Fruit fly (Drosophila melanogaster): Measurements from ENCODE around the gene Nab2.

Gene Nab2

DNA sequence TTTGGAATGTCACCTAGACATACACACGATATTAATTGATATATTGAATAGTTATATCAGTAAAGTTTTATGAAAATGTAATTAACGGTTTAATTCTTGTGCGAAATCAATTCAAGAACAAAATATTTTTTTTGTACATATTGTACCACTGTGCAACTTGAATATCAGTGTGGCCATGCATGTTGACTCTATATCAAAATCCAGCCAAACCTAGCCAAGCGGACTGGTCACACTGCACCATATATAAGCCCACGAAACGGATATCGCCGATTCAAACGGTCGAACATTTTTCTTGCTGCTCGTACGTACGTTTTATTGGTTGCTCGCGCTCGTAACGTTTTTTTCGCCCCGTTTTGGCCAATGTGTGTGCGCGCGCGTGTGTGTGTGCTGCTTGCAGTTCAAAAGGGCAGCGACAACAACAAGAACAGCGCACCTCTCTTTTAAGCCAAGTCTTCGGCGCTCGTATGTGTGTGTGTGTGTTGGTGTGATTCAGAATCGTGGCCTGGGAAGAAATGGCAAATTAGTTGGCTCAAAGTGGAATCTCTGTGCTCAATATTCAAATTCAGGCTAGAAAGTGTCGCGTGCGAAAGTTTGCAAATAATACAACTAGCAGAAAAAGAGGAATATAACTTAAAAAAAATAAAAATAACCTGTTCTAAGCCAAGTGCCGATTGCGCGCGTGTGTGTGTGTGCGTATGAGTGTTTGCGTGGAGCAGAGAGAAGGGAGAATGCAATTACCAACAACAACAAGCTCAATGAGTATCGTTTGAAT, 23.2 kb downstream of the Nab2 start, which contains the start of gene crb:
crb (plus strand) TSS at position 295 of the 772 bp plus-strand sequence.
- TF ChIP-seq EcR (GFP tag; optimal IDR thresholded peaks at IDR 0.05) (no peak), pan (optimal IDR thresholded peaks at IDR 0.05) (no peak), psq (optimal IDR thresholded peaks at IDR 0.05) (no peak), usp (GFP tag; optimal IDR thresholded peaks at IDR 0.05) (no peak), Dll (optimal IDR thresholded peaks at IDR 0.05) (no peak), CG8478 (optimal IDR thresholded peaks at IDR 0.05) (no peak)

DNA sequence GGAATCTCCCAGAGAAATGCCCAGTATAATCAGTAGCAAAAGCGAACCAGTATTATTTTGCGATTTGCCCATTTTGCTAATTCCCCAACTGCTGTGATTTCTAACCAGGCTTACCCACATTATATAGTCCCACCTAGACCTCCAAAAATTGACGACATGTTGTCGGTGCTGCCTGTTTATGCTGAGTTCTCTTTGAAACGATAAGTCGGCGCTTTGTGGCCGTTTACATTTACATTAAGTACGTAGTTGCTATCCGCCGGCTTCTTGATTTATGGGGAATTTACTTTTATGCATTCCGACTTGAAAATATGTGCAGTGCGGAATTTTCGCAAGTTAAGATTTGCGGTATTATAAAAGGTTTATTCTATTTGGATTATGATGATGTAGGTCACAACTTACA, 23.9 kb downstream of the Nab2 start, which contains the start of gene CG5715:
CG5715 (minus strand) TSS at position 101 of the 400 bp plus-strand sequence.
- TF ChIP-seq Dll (optimal IDR thresholded peaks at IDR 0.05) (no peak), CG8478 (optimal IDR thresholded peaks at IDR 0.05) (no peak), psq (optimal IDR thresholded peaks at IDR 0.05) (no peak), usp (GFP tag; optimal IDR thresholded peaks at IDR 0.05) (no peak), EcR (GFP tag; optimal IDR thresholded peaks at IDR 0.05) (no peak), pan (optimal IDR thresholded peaks at IDR 0.05) (no peak)

dm6 chr3R:24293171-24293570, 25.0 kb downstream of the Nab2 start:
- TF ChIP-seq EcR (GFP tag; optimal IDR thresholded peaks at IDR 0.05) (no peak), CG8478 (optimal IDR thresholded peaks at IDR 0.05) (no peak), psq (optimal IDR thresholded peaks at IDR 0.05) (no peak), pan (optimal IDR thresholded peaks at IDR 0.05) (no peak), usp (GFP tag; optimal IDR thresholded peaks at IDR 0.05) (no peak), Dll (optimal IDR thresholded peaks at IDR 0.05) (no peak)

DNA sequence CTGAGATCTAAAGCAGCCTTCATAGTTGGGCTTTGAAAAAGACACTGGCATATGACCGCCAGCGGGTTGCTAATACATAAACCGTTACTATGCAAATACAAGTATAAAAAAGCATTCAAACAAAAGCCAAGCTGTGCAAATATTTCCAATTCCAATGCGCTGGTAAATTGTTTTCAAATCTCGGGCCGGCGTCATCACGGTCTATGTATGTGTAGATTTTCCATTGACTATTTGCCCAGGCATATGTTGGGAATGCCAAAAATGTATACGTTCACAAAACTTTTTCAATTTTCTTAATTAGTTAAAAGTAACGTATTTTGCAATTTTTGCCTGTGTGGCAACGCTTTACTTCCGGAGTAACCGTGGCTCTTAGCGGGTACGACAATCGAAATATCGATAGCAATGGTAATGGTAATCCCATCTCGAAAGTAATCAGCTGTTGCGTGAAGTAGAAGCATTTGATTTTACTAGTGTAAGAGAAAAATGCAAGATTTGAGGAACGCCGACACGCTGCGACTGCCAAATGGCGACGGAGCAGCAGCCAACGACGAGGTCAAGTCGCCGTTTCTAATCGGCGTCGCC, 28.4 kb downstream of the Nab2 start, which contains the start of the genes CG34290 and Uck:
CG34290 (minus strand) TSS at position 51 of the 582 bp plus-strand sequence.
Uck (plus strand) TSS at position 405 of the 582 bp plus-strand sequence.
- TF ChIP-seq usp (GFP tag; optimal IDR thresholded peaks at IDR 0.05) (no peak), psq (optimal IDR thresholded peaks at IDR 0.05) (no peak), EcR (GFP tag; optimal IDR thresholded peaks at IDR 0.05) (no peak), pan (optimal IDR thresholded peaks at IDR 0.05) (no peak), Dll (optimal IDR thresholded peaks at IDR 0.05) (no peak), CG8478 (optimal IDR thresholded peaks at IDR 0.05) (no peak)

dm6 chr3R:24287157-24287556, 31.1 kb downstream of the Nab2 start:
- TF ChIP-seq usp (GFP tag; optimal IDR thresholded peaks at IDR 0.05) = no peak
- no peak for TF ChIP-seq EcR (GFP tag; optimal IDR thresholded peaks at IDR 0.05)
- no peak for TF ChIP-seq CG8478 (optimal IDR thresholded peaks at IDR 0.05)
- TF ChIP-seq pan (optimal IDR thresholded peaks at IDR 0.05) = no peak
- TF ChIP-seq Dll (optimal IDR thresholded peaks at IDR 0.05) = no peak
- no peak for TF ChIP-seq psq (optimal IDR thresholded peaks at IDR 0.05)

DNA sequence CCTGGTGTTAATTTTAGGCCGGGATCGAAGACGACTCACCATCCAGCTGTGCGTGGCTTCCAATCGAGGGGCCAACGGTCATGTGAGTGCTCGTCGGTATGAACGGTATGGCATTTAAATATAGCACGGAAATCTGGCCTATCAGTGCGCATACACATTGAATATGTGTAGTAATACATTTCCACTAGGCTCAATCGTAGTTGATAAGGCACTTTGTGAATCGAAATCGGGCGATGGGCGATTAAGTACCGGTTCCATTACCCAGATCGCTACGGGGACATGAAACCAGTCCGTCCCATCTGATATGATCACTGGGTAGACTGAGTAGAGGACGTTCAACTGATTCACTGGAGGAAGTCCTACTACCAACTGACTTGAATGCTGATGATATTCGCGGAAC, 32.8 kb downstream of the Nab2 start:
- TF ChIP-seq Dll (optimal IDR thresholded peaks at IDR 0.05) = no peak
- TF ChIP-seq EcR (GFP tag; optimal IDR thresholded peaks at IDR 0.05) = no peak
- no peak for TF ChIP-seq usp (GFP tag; optimal IDR thresholded peaks at IDR 0.05)
- TF ChIP-seq psq (optimal IDR thresholded peaks at IDR 0.05) = no peak
- no peak for TF ChIP-seq pan (optimal IDR thresholded peaks at IDR 0.05)
- no peak for TF ChIP-seq CG8478 (optimal IDR thresholded peaks at IDR 0.05)

- TF ChIP-seq psq (optimal IDR thresholded peaks at IDR 0.05) = no peak
- TF ChIP-seq Dll (optimal IDR thresholded peaks at IDR 0.05) = no peak
- no peak for TF ChIP-seq usp (GFP tag; optimal IDR thresholded peaks at IDR 0.05)
- TF ChIP-seq CG8478 (optimal IDR thresholded peaks at IDR 0.05) = no peak
- TF ChIP-seq pan (optimal IDR thresholded peaks at IDR 0.05) = no peak
- no peak for TF ChIP-seq EcR (GFP tag; optimal IDR thresholded peaks at IDR 0.05)
Observed at dm6 chr3R:24284164-24284563, 34.1 kb downstream of the Nab2 start.

DNA sequence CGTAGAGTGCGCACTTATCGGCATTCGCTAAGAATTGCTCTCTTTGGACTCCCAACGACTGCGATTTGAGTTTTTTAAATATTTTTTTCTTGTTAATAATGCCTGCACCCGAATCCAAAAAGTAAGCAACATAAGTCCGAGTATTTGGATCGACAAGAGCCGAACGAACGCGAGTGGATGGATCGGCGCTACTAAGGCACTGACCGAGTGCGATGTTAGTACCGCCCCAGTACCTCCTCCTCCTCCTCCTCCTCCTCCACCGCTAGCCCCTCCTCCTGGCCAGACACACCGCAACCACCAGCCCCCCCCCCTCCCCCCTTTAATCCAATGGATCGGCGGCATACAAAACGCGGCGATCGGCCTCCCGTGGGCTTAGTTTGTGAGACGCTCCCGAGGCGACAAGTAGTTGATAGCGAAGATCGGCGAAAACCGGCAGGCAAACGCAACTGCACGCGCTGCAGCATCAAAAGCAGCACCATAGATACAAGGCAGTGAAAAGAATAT, 34.6 kb downstream of the Nab2 start, which contains the start of gene CG6356:
CG6356 (plus strand) TSS at position 374 of the 504 bp plus-strand sequence.
- TF ChIP-seq EcR (GFP tag; optimal IDR thresholded peaks at IDR 0.05) (peak in 1 of 2 experiments; percentile 48), CG8478 (optimal IDR thresholded peaks at IDR 0.05) (no peak)

dm6 chr3R:24282567-24283324, 35.5 kb downstream of the Nab2 start:
- TF ChIP-seq Dll (optimal IDR thresholded peaks at IDR 0.05) (no peak), EcR (GFP tag; optimal IDR thresholded peaks at IDR 0.05) (no peak), CG8478 (optimal IDR thresholded peaks at IDR 0.05) (no peak), pan (optimal IDR thresholded peaks at IDR 0.05) (no peak), psq (optimal IDR thresholded peaks at IDR 0.05) (no peak), usp (GFP tag; optimal IDR thresholded peaks at IDR 0.05) (no peak)

DNA sequence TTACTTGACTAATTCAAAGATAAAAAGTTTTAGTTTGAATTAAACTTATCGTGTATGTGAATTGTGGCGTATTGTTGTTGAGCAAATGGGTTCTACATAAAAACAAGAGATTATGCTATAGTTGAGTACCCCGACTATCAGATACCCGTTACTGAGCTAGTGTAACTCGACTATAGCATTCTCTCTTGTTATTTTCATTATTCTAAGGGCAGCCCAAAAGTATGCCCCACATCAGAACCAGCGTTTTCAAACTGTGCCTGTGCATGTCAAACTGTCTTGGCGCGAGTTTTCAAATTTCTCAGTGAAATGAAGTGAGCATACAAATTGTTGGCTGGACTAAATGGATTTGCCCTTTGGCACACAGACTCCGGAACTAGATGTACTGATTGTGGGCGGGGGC, 38.9 kb downstream of the Nab2 start, which contains the start of gene shps:
shps (plus strand) TSS at position 282 of the 400 bp plus-strand sequence.
- TF ChIP-seq psq (optimal IDR thresholded peaks at IDR 0.05) (no peak), CG8478 (optimal IDR thresholded peaks at IDR 0.05) (no peak), EcR (GFP tag; optimal IDR thresholded peaks at IDR 0.05) (no peak), usp (GFP tag; optimal IDR thresholded peaks at IDR 0.05) (no peak), pan (optimal IDR thresholded peaks at IDR 0.05) (no peak), Dll (optimal IDR thresholded peaks at IDR 0.05) (no peak)

- TF ChIP-seq psq (optimal IDR thresholded peaks at IDR 0.05) (no peak), Dll (optimal IDR thresholded peaks at IDR 0.05) (no peak), CG8478 (optimal IDR thresholded peaks at IDR 0.05) (no peak), usp (GFP tag; optimal IDR thresholded peaks at IDR 0.05) (no peak), pan (optimal IDR thresholded peaks at IDR 0.05) (no peak), EcR (GFP tag; optimal IDR thresholded peaks at IDR 0.05) (no peak)
Observed at dm6 chr3R:24278738-24279137, 39.5 kb downstream of the Nab2 start.
